Worm (Caenorhabditis elegans): Measurements from ENCODE around the gene mab-9.

The mab-9 gene

DNA sequence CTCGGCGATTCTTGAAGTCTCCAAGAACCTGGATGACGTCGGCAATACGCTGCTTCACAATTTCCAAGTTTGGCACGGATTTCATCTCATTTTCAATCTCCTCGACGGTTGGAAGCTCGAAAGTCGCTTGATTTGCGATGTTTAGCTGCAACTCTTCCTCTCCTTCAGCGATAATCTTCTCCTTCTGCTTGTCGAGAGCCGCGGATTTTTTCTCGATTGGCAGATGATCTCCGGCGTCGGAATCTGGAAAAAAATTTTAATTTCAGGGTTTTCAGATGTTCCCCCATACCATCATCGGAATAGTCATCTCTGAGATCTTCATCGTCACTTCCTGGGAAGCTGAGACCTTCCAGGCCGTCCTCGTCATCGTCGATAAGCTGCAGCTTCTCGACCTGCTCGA lies 40.5 kb upstream of the mab-9 start:
- no peak for TF ChIP-seq F10E7.11 (tag; optimal IDR thresholded peaks at IDR 0.05)
- TF ChIP-seq lsl-1 (GFP tag; optimal IDR thresholded peaks at IDR 0.05): no peak
- no peak for TF ChIP-seq fkh-3 (tag; optimal IDR thresholded peaks at IDR 0.05)
- TF ChIP-seq B0035.1 (tag; optimal IDR thresholded peaks at IDR 0.05): no peak
- TF ChIP-seq lin-35 (GFP tag; optimal IDR thresholded peaks at IDR 0.05): no peak
- no peak for TF ChIP-seq ztf-6 (GFP tag; IDR thresholded peaks at IDR 0.05)
- no peak for TF ChIP-seq pbrm-1 (GFP tag; IDR thresholded peaks at IDR 0.05)
- TF ChIP-seq bed-1 (GFP tag; IDR thresholded peaks at IDR 0.05): no peak
- no peak for TF ChIP-seq nhr-120 (GFP tag; IDR thresholded peaks at IDR 0.05)
- TF ChIP-seq madf-3 (GFP tag; IDR thresholded peaks at IDR 0.05): no peak
- no peak for TF ChIP-seq lin-26 (GFP tag; IDR thresholded peaks at IDR 0.05)
- TF ChIP-seq ccch-3 (GFP tag; optimal IDR thresholded peaks at IDR 0.05): no peak

DNA sequence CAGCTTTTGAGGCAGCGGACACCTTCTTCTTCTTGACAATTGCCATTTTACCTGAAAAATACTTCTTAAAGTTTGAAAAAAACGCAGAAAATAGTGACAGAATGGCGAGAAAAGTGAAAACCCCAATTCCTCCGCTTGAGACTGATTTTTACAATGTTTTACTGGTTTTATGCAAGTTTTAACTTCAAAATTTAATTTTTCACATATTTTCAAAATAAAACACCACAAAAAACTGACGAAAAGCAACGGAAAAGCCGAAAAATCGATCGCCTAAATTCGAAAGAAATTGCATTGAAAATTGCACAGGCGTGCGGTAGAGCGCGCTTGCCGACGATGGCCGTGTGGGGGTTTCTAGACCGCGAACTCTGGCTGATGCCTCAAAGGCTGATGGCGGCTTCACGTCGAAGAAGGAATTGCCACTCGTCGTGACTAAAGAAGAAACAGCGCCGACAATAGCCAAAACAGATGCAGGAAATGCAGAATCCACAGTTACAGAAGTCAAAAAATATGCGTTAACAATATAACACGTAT lies 39.9 kb upstream of the mab-9 start, which contains the start of gene nsun-1:
TSS of gene nsun-1 (minus strand) at position 51 of the 531 bp plus-strand sequence.
- TF ChIP-seq ztf-18 (tag; optimal IDR thresholded peaks at IDR 0.05) (peak; percentile 52), nhr-179 (tag; optimal IDR thresholded peaks at IDR 0.05) (no peak), chd-7 (tag; optimal IDR thresholded peaks at IDR 0.05) (no peak), snpc-1.1 (tag; optimal IDR thresholded peaks at IDR 0.05; ENCODE audit: insufficient read depth) (no peak), ama-1 (optimal IDR thresholded peaks at IDR 0.05) (no peak), ama-1 (GFP tag; optimal IDR thresholded peaks at IDR 0.05) (no peak), pha-4 (tag; optimal IDR thresholded peaks at IDR 0.05) (no peak), sptf-2 (GFP tag; optimal IDR thresholded peaks at IDR 0.05) (no peak), nfyb-1 (GFP tag; IDR thresholded peaks at IDR 0.05) (peak; percentile 35; the same call in 1 of the 2 replicates), C17E4.6 (GFP tag; IDR thresholded peaks at IDR 0.05) (no peak), let-526 (GFP tag; IDR thresholded peaks at IDR 0.05) (no peak), nhr-27 (tag; optimal IDR thresholded peaks at IDR 0.05) (no peak), bed-1 (GFP tag; IDR thresholded peaks at IDR 0.05) (no peak), ZK185.1 (tag; optimal IDR thresholded peaks at IDR 0.05; ENCODE audit: poor library complexity, severe bottlenecking) (no peak), sdz-38 (tag; optimal IDR thresholded peaks at IDR 0.05) (no peak), B0336.3 (GFP tag; IDR thresholded peaks at IDR 0.05) (no peak), madf-10 (tag; optimal IDR thresholded peaks at IDR 0.05) (no peak), mes-4 (tag; optimal IDR thresholded peaks at IDR 0.05) (no peak), ceh-40 (GFP tag; IDR thresholded peaks at IDR 0.05) (no peak), rec-8 (tag; optimal IDR thresholded peaks at IDR 0.05) (no peak), Y53F4B.3 (GFP tag; IDR thresholded peaks at IDR 0.05) (no peak), F10E7.11 (tag; optimal IDR thresholded peaks at IDR 0.05) (no peak), nfya-2 (GFP tag; IDR thresholded peaks at IDR 0.05) (no peak), F55B11.4 (tag; optimal IDR thresholded peaks at IDR 0.05; ENCODE audit: borderline replicate concordance, insufficient read depth) (no peak), F39B2.1 (GFP tag; IDR thresholded peaks at IDR 0.05) (no peak), ceh-91 (GFP tag; IDR thresholded peaks at IDR 0.05) (peak; percentile 48; the same call in 1 of the 2 replicates), hmg-1.2 (GFP tag; IDR thresholded peaks at IDR 0.05) (peak; percentile 44; the same call in 1 of the 2 replicates), K11D2.4 (GFP tag; IDR thresholded peaks at IDR 0.05) (no peak), sea-2 (GFP tag; IDR thresholded peaks at IDR 0.05) (no peak), rcor-1 (GFP tag; IDR thresholded peaks at IDR 0.05) (no peak), bed-2 (GFP tag; IDR thresholded peaks at IDR 0.05) (no peak), Y56A3A.18 (GFP tag; IDR thresholded peaks at IDR 0.05) (no peak), attf-5 (GFP tag; optimal IDR thresholded peaks at IDR 0.05) (no peak), madf-3 (GFP tag; IDR thresholded peaks at IDR 0.05) (no peak), hmg-20 (GFP tag; IDR thresholded peaks at IDR 0.05) (no peak), mcd-1 (GFP tag; IDR thresholded peaks at IDR 0.05) (peak; percentile 91), B0261.1 (tag; optimal IDR thresholded peaks at IDR 0.05) (no peak), lag-1 (GFP tag; IDR thresholded peaks at IDR 0.05) (no peak), F52B5.7 (tag; optimal IDR thresholded peaks at IDR 0.05) (no peak)
